Worm (Caenorhabditis elegans) whole organism, mixed stage, embryonic: Measurements from ENCODE around the gene dyn-1.

Experiments used
- cnd-1 ChIP-seq: fragments of 200-800 bp; sonication (Bioruptor generic); optimal IDR thresholded peaks from 2 replicates; lab custom pipeline; 2018; ENCODE audit warnings: mild to moderate bottlenecking, missing genetic modification characterization, missing compliant biosample characterization
- lin-13 ChIP-seq: fragments of 150-350 bp; optimal IDR thresholded peaks from 2 replicates; lab custom pipeline; 2014; ENCODE audit warnings: missing biosample characterization, missing genetic modification characterization
- mep-1 ChIP-seq: fragments of 150-350 bp; optimal IDR thresholded peaks from 2 replicates; lab custom pipeline; 2017; ENCODE audit warnings: missing biosample characterization, missing genetic modification reagents, missing genetic modification characterization, inconsistent platforms
- nhr-76 ChIP-seq: sonication (generic microtip); optimal IDR thresholded peaks from 2 replicates; lab custom pipeline; 2017; ENCODE audit warnings: missing biosample characterization, missing genetic modification characterization
- snpc-4 ChIP-seq: fragments of 150-350 bp; optimal IDR thresholded peaks from 2 replicates; lab custom pipeline; 2014; ENCODE audit warnings: missing biosample characterization, missing genetic modification characterization

- TF ChIP-seq cnd-1 (no peak), snpc-4 (no peak), lin-13 (tag; lab: Kevin White, UChicago) (no peak), mep-1 (tag; lab: Kevin White, UChicago) (no peak), nhr-76 (tag; lab: Kevin White, UChicago) (no peak)
These were observed 21.7 kb upstream of the dyn-1 start for ce11 chrX:15546943-15547342.
